Fruit fly (Drosophila melanogaster) Kc167 (cell line): ENCODE measurements around the gene Atg4a.

ENCODE experiments used
- Myc ChIP-seq: fragments of >200 bp; optimal IDR thresholded peaks from 2 replicates; lab custom pipeline; 2017; ENCODE audit warnings: missing external identifiers
- Sin3A ChIP-seq: fragments of >200 bp; optimal IDR thresholded peaks from 2 replicates; lab custom pipeline; 2018; ENCODE audit warnings: missing external identifiers
- h ChIP-seq: fragments of >200 bp; optimal IDR thresholded peaks from 3 replicates; lab custom pipeline; 2018; ENCODE audit warnings: missing external identifiers
- insv ChIP-seq: fragments of >200 bp; optimal IDR thresholded peaks from 3 replicates; lab custom pipeline; 2018; ENCODE audit warnings: missing external identifiers
- psq ChIP-seq: fragments of >200 bp; optimal IDR thresholded peaks from 2 replicates; lab custom pipeline; 2017; ENCODE audit warnings: missing external identifiers
- ttk ChIP-seq: sonication (Bioruptor generic); optimal IDR thresholded peaks from 2 replicates; lab custom pipeline; 2017; ENCODE audit warnings: missing external identifiers

DNA sequence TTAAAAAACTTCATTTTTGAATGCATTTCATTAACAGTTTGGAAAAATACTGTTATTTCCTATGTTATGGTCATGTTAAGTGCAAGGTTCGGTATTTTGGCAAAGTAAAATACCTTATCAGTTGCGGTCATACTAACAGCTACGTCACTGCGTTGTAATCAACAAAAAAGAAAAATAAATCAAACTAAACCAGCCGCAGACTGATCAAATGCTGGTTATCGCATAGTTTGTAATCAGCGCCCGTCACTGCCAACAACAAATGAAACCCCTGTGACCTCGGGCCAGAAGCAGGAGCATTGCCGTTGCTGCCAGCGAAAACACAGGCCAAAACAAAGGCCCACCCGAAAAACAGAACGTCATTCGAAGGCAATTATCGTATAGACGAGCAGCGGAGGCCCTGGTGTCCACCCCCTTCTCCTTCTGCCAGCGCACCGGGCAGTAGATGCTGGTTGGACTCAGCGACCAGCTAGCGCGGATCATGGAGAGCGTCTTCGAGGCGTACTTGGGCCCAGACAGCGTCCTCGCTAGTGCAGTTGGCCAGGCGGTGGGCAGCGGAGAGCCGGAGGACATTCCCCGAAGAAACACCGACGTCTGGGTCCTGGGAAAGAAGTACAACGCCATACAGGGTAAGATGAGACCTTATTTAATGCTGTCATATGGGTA is at the start of gene Atg4a:
- TF ChIP-seq Sin3A (lab: Kevin White, UChicago) (no peak), ttk (lab: Kevin White, UChicago) (no peak), h (no peak), insv (lab: Kevin White, UChicago) (no peak), psq (no peak), Myc (lab: Kevin White, UChicago) (no peak)
